Fruit fly (Drosophila melanogaster): Measurements from ENCODE around the gene Phf7.

The Phf7 gene

dm6 chrX:20169898-20170297 is 4.3 kb upstream of the Phf7 start, which contains the start of the genes CG9581 and CG9578:
TSS of gene CG9581 (minus strand) at chrX:20169981.
TSS of gene CG9578 (plus strand) at chrX:20170222.
- TF ChIP-seq ro (GFP tag; IDR thresholded peaks at IDR 0.05) (no peak), otp (GFP tag; IDR thresholded peaks at IDR 0.05) (no peak), CG6254 (GFP tag; optimal IDR thresholded peaks at IDR 0.05) (no peak), CG2116 (GFP tag; optimal IDR thresholded peaks at IDR 0.05) (peak; percentile 83), CG4730 (GFP tag; IDR thresholded peaks at IDR 0.05) (no peak), E2f2 (GFP tag; IDR thresholded peaks at IDR 0.05) (peak; percentile 90), abd-A (tag; optimal IDR thresholded peaks at IDR 0.05) (no peak), Hr78 (GFP tag; optimal IDR thresholded peaks at IDR 0.05) (no peak), seq (GFP tag; IDR thresholded peaks at IDR 0.05) (no peak), CG7963 (GFP tag; IDR thresholded peaks at IDR 0.05; ENCODE audit: partially characterized antibody) (peak; percentile 15; the same call in 1 of the 3 replicates), Fer3 (tag; optimal IDR thresholded peaks at IDR 0.05) (no peak), Doc2 (GFP tag; IDR thresholded peaks at IDR 0.05) (no peak), zen2 (GFP tag; IDR thresholded peaks at IDR 0.05; ENCODE audit: partially characterized antibody) (peak; percentile 48; the same call in 1 of the 3 replicates), CG3995 (GFP tag; optimal IDR thresholded peaks at IDR 0.05) (peak; percentile 32), CG16779 (GFP tag; IDR thresholded peaks at IDR 0.05) (no peak), CG6813 (GFP tag; optimal IDR thresholded peaks at IDR 0.05) (no peak), Trl (optimal IDR thresholded peaks at IDR 0.05) (no peak), Trl (GFP tag; optimal IDR thresholded peaks at IDR 0.05) (no peak), Sry-δ (GFP tag; optimal IDR thresholded peaks at IDR 0.05) (peak; percentile 82), Oaz (GFP tag; IDR thresholded peaks at IDR 0.05) (no peak), chinmo (GFP tag; IDR thresholded peaks at IDR 0.05; ENCODE audit: partially characterized antibody) (peak; percentile 78; the same call in 1 of the 4 replicates), CG2120 (GFP tag; optimal IDR thresholded peaks at IDR 0.05) (no peak), CG12071 (GFP tag; optimal IDR thresholded peaks at IDR 0.05) (no peak), Hand (GFP tag; optimal IDR thresholded peaks at IDR 0.05) (no peak), nerfin-2 (GFP tag; IDR thresholded peaks at IDR 0.05; ENCODE audit: partially characterized antibody) (peak; percentile 53), chif (GFP tag; optimal IDR thresholded peaks at IDR 0.05) (no peak), Sin3A (optimal IDR thresholded peaks at IDR 0.05) (peak; percentile 75), cad (GFP tag; optimal IDR thresholded peaks at IDR 0.05) (no peak), Camta (GFP tag; optimal IDR thresholded peaks at IDR 0.05) (no peak), ato (GFP tag; IDR thresholded peaks at IDR 0.05; ENCODE audit: partially characterized antibody) (peak; percentile 53; the same call in 1 of the 2 replicates), CG15696 (tag; optimal IDR thresholded peaks at IDR 0.05) (no peak), Hmx (GFP tag; optimal IDR thresholded peaks at IDR 0.05) (no peak), gt (GFP tag; IDR thresholded peaks at IDR 0.05) (no peak), Bgb (GFP tag; IDR thresholded peaks at IDR 0.05; ENCODE audit: partially characterized antibody) (peak; percentile 35; the same call in 1 of the 2 replicates), Scr (GFP tag; IDR thresholded peaks at IDR 0.05; ENCODE audit: partially characterized antibody) (peak; percentile 87), Mes4 (GFP tag; optimal IDR thresholded peaks at IDR 0.05) (no peak), pita (GFP tag; optimal IDR thresholded peaks at IDR 0.05) (no peak), MTF-1 (GFP tag; optimal IDR thresholded peaks at IDR 0.05; ENCODE audit: borderline replicate concordance) (no peak), Dref (GFP tag; IDR thresholded peaks at IDR 0.05) (peak; percentile 62), sd (tag; optimal IDR thresholded peaks at IDR 0.05) (no peak), inv (GFP tag; IDR thresholded peaks at IDR 0.05; ENCODE audit: partially characterized antibody) (peak; percentile 63), NfI (GFP tag; optimal IDR thresholded peaks at IDR 0.05) (no peak), Jarid2 (GFP tag; optimal IDR thresholded peaks at IDR 0.05) (no peak), phol (tag; optimal IDR thresholded peaks at IDR 0.05) (peak; percentile 26), CG12769 (tag; optimal IDR thresholded peaks at IDR 0.05) (no peak), gsb (GFP tag; IDR thresholded peaks at IDR 0.05) (no peak), CG14710 (tag; optimal IDR thresholded peaks at IDR 0.05) (peak; percentile 27), cas (GFP tag; IDR thresholded peaks at IDR 0.05) (no peak), CG1832 (GFP tag; optimal IDR thresholded peaks at IDR 0.05) (no peak), vfl (GFP tag; optimal IDR thresholded peaks at IDR 0.05) (no peak), so (GFP tag; IDR thresholded peaks at IDR 0.05) (no peak)
